Worm (Caenorhabditis elegans): ENCODE data around the gene W06D11.2.

Gene W06D11.2

DNA sequence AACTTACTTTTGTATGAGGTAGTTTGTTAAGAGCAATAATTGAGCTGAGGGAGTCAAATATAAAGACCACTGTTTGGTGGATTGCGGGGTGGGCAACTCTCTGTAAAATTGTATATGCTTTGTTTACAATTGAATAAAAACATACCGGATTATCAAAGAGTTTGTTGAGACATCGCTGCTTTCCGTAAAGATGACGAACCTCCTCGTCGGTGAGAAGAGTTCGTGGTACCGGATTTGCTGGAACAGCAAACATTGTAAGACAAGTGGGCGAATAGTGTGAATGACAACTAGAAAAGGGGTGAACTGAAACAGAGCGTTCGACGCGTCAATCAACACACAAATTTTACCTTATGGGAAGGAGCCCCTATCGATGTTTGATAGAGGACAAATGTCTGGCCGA lies at the start of gene W06D11.2:
Gene W06D11.2 (minus strand): TSS at position 339 of the 400 bp plus-strand sequence.
- TF ChIP-seq him-1 (tag; optimal IDR thresholded peaks at IDR 0.05), result no peak
- TF ChIP-seq W03F9.2 (tag; optimal IDR thresholded peaks at IDR 0.05), result no peak
- no peak for TF ChIP-seq dao-5 (tag; optimal IDR thresholded peaks at IDR 0.05)

ce11 chrX:12343279-12343678 lies 46.7 kb upstream of the W06D11.2 start, which contains the start of the genes nspc-9 and nspc-10:
Gene nspc-9 (minus strand): TSS chrX:12343379.
Gene nspc-10 (plus strand): TSS chrX:12343609.
- TF ChIP-seq W03F9.2 (tag; optimal IDR thresholded peaks at IDR 0.05) (no peak), him-1 (tag; optimal IDR thresholded peaks at IDR 0.05) (no peak), dao-5 (tag; optimal IDR thresholded peaks at IDR 0.05) (no peak)

DNA sequence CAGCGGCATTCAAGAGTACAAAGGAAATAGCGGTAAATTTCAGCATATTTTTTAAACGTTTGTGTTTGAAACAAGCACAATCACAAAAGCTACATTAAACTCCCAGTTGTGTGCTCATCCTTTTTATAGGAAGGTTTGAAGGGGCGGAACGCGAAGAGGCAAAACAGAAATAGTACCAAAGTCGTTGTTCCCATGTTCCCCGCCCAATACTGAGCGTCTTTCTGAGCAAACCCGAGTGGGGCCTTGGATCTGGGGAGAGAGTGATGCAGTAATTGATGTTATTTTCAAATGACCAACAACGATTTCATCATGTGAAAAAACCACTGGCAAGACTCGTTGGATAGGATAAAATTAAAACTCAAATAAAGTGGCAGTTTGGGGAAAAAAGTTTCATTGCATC lies 44.8 kb upstream of the W06D11.2 start, which contains the start of gene zig-2:
Gene zig-2 (minus strand): TSS at position 101 of the 400 bp plus-strand sequence.
- TF ChIP-seq him-1 (tag; optimal IDR thresholded peaks at IDR 0.05) (no peak), dao-5 (tag; optimal IDR thresholded peaks at IDR 0.05) (no peak), W03F9.2 (tag; optimal IDR thresholded peaks at IDR 0.05) (no peak)

ce11 chrX:12337846-12338490 lies 41.4 kb upstream of the W06D11.2 start, which contains the start of gene srd-44:
Gene srd-44 (plus strand): TSS chrX:12338440.
- TF ChIP-seq W03F9.2 (tag; optimal IDR thresholded peaks at IDR 0.05) (no peak), dao-5 (tag; optimal IDR thresholded peaks at IDR 0.05) (no peak), him-1 (tag; optimal IDR thresholded peaks at IDR 0.05) (no peak)

DNA sequence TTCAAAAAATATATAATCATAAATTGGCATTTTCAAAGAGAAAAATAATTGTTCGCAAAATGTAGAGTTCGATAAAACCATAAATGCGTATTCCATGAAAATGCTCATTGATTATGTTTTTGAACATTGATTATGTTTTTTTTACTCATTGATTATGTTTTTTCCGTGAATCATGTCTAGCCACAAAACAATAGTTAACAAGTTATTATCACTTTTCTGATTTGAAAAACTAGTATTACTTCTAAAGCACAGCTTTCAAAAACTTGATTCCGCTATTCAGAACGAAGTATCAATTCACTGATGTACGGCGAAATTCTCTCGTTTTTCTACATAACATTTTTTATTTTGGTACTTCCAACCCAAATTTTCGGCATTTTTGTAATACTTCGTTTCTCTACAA lies 39.3 kb upstream of the W06D11.2 start, which contains the start of gene srd-48:
Gene srd-48 (plus strand): TSS at position 301 of the 400 bp plus-strand sequence.
- TF ChIP-seq him-1 (tag; optimal IDR thresholded peaks at IDR 0.05), result no peak
- no peak for TF ChIP-seq dao-5 (tag; optimal IDR thresholded peaks at IDR 0.05)
- TF ChIP-seq W03F9.2 (tag; optimal IDR thresholded peaks at IDR 0.05), result no peak

ce11 chrX:12333479-12333878 lies 36.9 kb upstream of the W06D11.2 start, which contains the start of gene srd-47:
Gene srd-47 (plus strand): TSS chrX:12333642.
- no peak for TF ChIP-seq W03F9.2 (tag; optimal IDR thresholded peaks at IDR 0.05)
- TF ChIP-seq him-1 (tag; optimal IDR thresholded peaks at IDR 0.05), result no peak
- TF ChIP-seq dao-5 (tag; optimal IDR thresholded peaks at IDR 0.05), result no peak

- TF ChIP-seq dao-5 (tag; optimal IDR thresholded peaks at IDR 0.05) (no peak), W03F9.2 (tag; optimal IDR thresholded peaks at IDR 0.05) (no peak), him-1 (tag; optimal IDR thresholded peaks at IDR 0.05) (no peak)
Observed at ce11 chrX:12331795-12332194, 35.3 kb upstream of the W06D11.2 start, which contains the start of gene srd-46. Gene srd-46 (plus strand): TSS chrX:12332095.

ce11 chrX:12328676-12329075 lies 32.1 kb upstream of the W06D11.2 start, which contains the start of gene srd-45:
Gene srd-45 (plus strand): TSS chrX:12328976.
- TF ChIP-seq him-1 (tag; optimal IDR thresholded peaks at IDR 0.05) (no peak), dao-5 (tag; optimal IDR thresholded peaks at IDR 0.05) (no peak), W03F9.2 (tag; optimal IDR thresholded peaks at IDR 0.05) (no peak)

DNA sequence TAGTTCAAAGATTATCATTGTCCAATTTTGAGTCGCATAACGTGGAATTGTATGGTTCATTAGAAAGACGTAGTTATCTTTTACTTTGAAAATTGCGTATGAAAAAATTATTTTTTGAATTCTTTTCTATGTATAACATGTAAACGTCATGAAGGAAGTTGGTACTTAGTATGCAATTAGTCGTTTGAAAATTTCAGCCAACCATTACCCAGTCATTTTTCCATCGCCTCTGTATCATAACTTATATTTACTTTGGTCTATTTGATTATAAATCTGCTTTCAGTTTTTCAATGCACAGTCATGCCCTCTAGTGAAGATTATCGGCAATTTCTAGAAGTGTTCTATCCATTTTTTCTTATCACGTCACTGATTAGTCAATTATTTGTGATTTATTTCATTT lies 29.9 kb upstream of the W06D11.2 start, which contains the start of gene srd-41:
Gene srd-41 (plus strand): TSS at position 301 of the 400 bp plus-strand sequence.
- TF ChIP-seq W03F9.2 (tag; optimal IDR thresholded peaks at IDR 0.05) (no peak), him-1 (tag; optimal IDR thresholded peaks at IDR 0.05) (no peak), dao-5 (tag; optimal IDR thresholded peaks at IDR 0.05) (no peak)

ce11 chrX:12323439-12323838 lies 26.9 kb upstream of the W06D11.2 start, which contains the start of gene srd-40:
Gene srd-40 (plus strand): TSS chrX:12323739.
- TF ChIP-seq him-1 (tag; optimal IDR thresholded peaks at IDR 0.05) (no peak), W03F9.2 (tag; optimal IDR thresholded peaks at IDR 0.05) (no peak), dao-5 (tag; optimal IDR thresholded peaks at IDR 0.05) (no peak)

DNA sequence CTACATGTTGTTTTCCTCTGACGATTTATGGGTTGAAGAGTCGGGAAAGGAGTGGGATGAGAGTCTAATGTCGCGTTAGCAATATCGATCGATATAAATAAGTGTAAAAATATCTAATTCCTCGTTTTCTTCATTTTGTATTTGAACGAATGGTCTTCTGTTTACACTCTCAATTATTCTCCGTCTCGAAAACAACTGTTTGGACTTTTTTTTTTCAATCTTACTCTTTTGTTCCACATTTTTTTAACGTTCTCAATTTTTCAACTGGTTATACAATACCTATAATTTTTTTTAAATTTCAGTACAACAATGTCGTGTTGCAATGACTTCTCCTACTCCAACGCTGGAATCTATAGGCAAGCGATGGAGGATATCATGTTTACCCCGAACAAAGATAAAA lies 24.8 kb upstream of the W06D11.2 start, which contains the start of gene F17A2.13:
Gene F17A2.13 (plus strand): TSS at position 301 of the 400 bp plus-strand sequence.
- no peak for TF ChIP-seq dao-5 (tag; optimal IDR thresholded peaks at IDR 0.05)
- TF ChIP-seq him-1 (tag; optimal IDR thresholded peaks at IDR 0.05), result no peak
- no peak for TF ChIP-seq W03F9.2 (tag; optimal IDR thresholded peaks at IDR 0.05)

- TF ChIP-seq dao-5 (tag; optimal IDR thresholded peaks at IDR 0.05), result no peak
- TF ChIP-seq him-1 (tag; optimal IDR thresholded peaks at IDR 0.05), result no peak
- TF ChIP-seq W03F9.2 (tag; optimal IDR thresholded peaks at IDR 0.05), result no peak
Observed at ce11 chrX:12320737-12321136, 24.2 kb upstream of the W06D11.2 start, which contains the start of gene ceh-40. Gene ceh-40 (minus strand): TSS chrX:12320777.

ce11 chrX:12317560-12317959 lies 21.0 kb upstream of the W06D11.2 start:
- TF ChIP-seq dao-5 (tag; optimal IDR thresholded peaks at IDR 0.05) (no peak), him-1 (tag; optimal IDR thresholded peaks at IDR 0.05) (no peak), W03F9.2 (tag; optimal IDR thresholded peaks at IDR 0.05) (no peak)

- TF ChIP-seq dao-5 (tag; optimal IDR thresholded peaks at IDR 0.05), result no peak
- TF ChIP-seq him-1 (tag; optimal IDR thresholded peaks at IDR 0.05), result no peak
- no peak for TF ChIP-seq W03F9.2 (tag; optimal IDR thresholded peaks at IDR 0.05)
Observed at ce11 chrX:12315268-12315667, 18.7 kb upstream of the W06D11.2 start, which contains the start of gene xtr-2. Gene xtr-2 (plus strand): TSS chrX:12315568.

Measured in whole organism, L4/young adult.